Fruit fly (Drosophila melanogaster): ENCODE measurements around the gene fzo.

- TF ChIP-seq pan (optimal IDR thresholded peaks at IDR 0.05): no peak
- no peak for TF ChIP-seq psq (optimal IDR thresholded peaks at IDR 0.05)
- no peak for TF ChIP-seq usp (GFP tag; optimal IDR thresholded peaks at IDR 0.05)
Observed at dm6 chr3R:23173393-23173981, 30.3 kb downstream of the fzo start, which contains the start of gene CG46310.
